Fruit fly (Drosophila melanogaster) whole organism, wandering third instar larva: Measurements from ENCODE around the gene RunxB.

ENCODE experiments used
- Abd-B ChIP-seq: fragments of >200 bp; optimal IDR thresholded peaks from 2 replicates; lab custom pipeline; 2017; ENCODE audit warnings: missing biosample characterization, missing genetic modification characterization
- CG32264 ChIP-seq: fragments of 200-800 bp; sonication (Bioruptor generic); optimal IDR thresholded peaks from 2 replicates; lab custom pipeline; 2016; ENCODE audit warnings: missing biosample characterization, missing genetic modification characterization
- CG9705 ChIP-seq: fragments of 200-800 bp; sonication (Bioruptor generic); optimal IDR thresholded peaks from 2 replicates; lab custom pipeline; 2018; ENCODE audit warnings: missing biosample characterization, mild to moderate bottlenecking, missing genetic modification characterization
- CrebA ChIP-seq: fragments of 200-800 bp; sonication (Bioruptor generic); optimal IDR thresholded peaks from 2 replicates; lab custom pipeline; 2016; ENCODE audit warnings: missing biosample characterization, mild to moderate bottlenecking, missing genetic modification characterization, borderline replicate concordance
- Dfd ChIP-seq: fragments of >200 bp; optimal IDR thresholded peaks from 2 replicates; lab custom pipeline; 2017; ENCODE audit warnings: missing biosample characterization, missing genetic modification characterization
- Dif ChIP-seq: fragments of 200-275, 200-300 bp; sonication (Bioruptor generic); optimal IDR thresholded peaks from 2 replicates; lab custom pipeline; 2018; ENCODE audit warnings: missing biosample characterization, missing genetic modification characterization; ENCODE audit not compliant: partially characterized antibody
- GATAd ChIP-seq: sonication (Bioruptor generic); optimal IDR thresholded peaks from 2 replicates; lab custom pipeline; 2016; ENCODE audit warnings: missing biosample characterization, missing genetic modification characterization
- HLH106 ChIP-seq: fragments of 200-800 bp; optimal IDR thresholded peaks from 3 replicates; lab custom pipeline; 2019; ENCODE audit warnings: missing biosample characterization, mild to moderate bottlenecking, missing genetic modification characterization, moderate library complexity
- Hnf4 ChIP-seq: fragments of 200-800 bp; sonication (Bioruptor generic); optimal IDR thresholded peaks from 2 replicates; lab custom pipeline; 2016; ENCODE audit warnings: missing biosample characterization, mild to moderate bottlenecking, missing genetic modification characterization
- Hr78 ChIP-seq: fragments of >200 bp; optimal IDR thresholded peaks from 2 replicates; lab custom pipeline; 2017; ENCODE audit warnings: missing biosample characterization, missing genetic modification characterization
- Hr83 ChIP-seq: fragments of 200-300 bp; sonication (Bioruptor generic); optimal IDR thresholded peaks from 2 replicates; lab custom pipeline; 2016; ENCODE audit warnings: missing biosample characterization, mild to moderate bottlenecking, missing genetic modification characterization, moderate library complexity; ENCODE audit not compliant: poor library complexity, severe bottlenecking
- Jra ChIP-seq: sonication (Bioruptor generic); optimal IDR thresholded peaks from 2 replicates; lab custom pipeline; 2016; ENCODE audit warnings: missing biosample characterization, missing genetic modification characterization
- Mio ChIP-seq: sonication (Bioruptor generic); optimal IDR thresholded peaks from 2 replicates; lab custom pipeline; 2016; ENCODE audit warnings: missing biosample characterization, missing genetic modification characterization
- Myc ChIP-seq: fragments of >200 bp; optimal IDR thresholded peaks from 2 replicates; lab custom pipeline; 2017
- N ChIP-seq: fragments of >200 bp; optimal IDR thresholded peaks from 2 replicates; lab custom pipeline; 2018; ENCODE audit warnings: missing biosample characterization, missing external identifiers, missing genetic modification characterization
- OdsH ChIP-seq: fragments of 200-800 bp; sonication (Bioruptor generic); optimal IDR thresholded peaks from 2 replicates; lab custom pipeline; 2016; ENCODE audit warnings: missing biosample characterization, mild to moderate bottlenecking, missing genetic modification characterization
- Rel ChIP-seq, 2 experiments: fragments of 200-800 bp; sonication (Bioruptor generic) in 1 of 2; optimal IDR thresholded peaks; 2 replicates in 1 of 2; 3 replicates in 1 of 2; lab custom pipeline; 2016 to 2019; ENCODE audit warnings: mild to moderate bottlenecking in 2 of 2, missing biosample characterization in 2 of 2, missing genetic modification characterization in 2 of 2, moderate library complexity in 1 of 2
- Sp1 ChIP-seq: fragments of 200-800 bp; sonication (Bioruptor generic); optimal IDR thresholded peaks from 3 replicates; lab custom pipeline; 2019; ENCODE audit warnings: missing biosample characterization, mild to moderate bottlenecking, missing genetic modification characterization, moderate library complexity
- Vsx2 ChIP-seq: fragments of 200-300, 225-300 bp; sonication (Bioruptor generic); optimal IDR thresholded peaks from 2 replicates; lab custom pipeline; 2018; ENCODE audit warnings: missing biosample characterization, missing genetic modification characterization; ENCODE audit not compliant: partially characterized antibody
- br ChIP-seq: fragments of 200-800 bp; sonication (Bioruptor generic); optimal IDR thresholded peaks from 2 replicates; lab custom pipeline; 2016; ENCODE audit warnings: missing biosample characterization, missing genetic modification characterization
- brk ChIP-seq: fragments of 200-800 bp; sonication (Bioruptor generic); optimal IDR thresholded peaks from 2 replicates; lab custom pipeline; 2016; ENCODE audit warnings: missing biosample characterization, mild to moderate bottlenecking, missing genetic modification characterization
- dl ChIP-seq, 2 experiments: fragments of 175-275, 200-275 bp in 1 of 2; fragments of 200-275 bp in 1 of 2; sonication (Bioruptor generic); optimal IDR thresholded peaks; lab custom pipeline; 2018; ENCODE audit warnings: mild to moderate bottlenecking in 2 of 2, missing biosample characterization in 2 of 2, missing genetic modification characterization in 2 of 2, moderate library complexity in 2 of 2; ENCODE audit not compliant: partially characterized antibody in 2 of 2, insufficient read depth in 1 of 2
- dmrt93B ChIP-seq: fragments of 200-800 bp; sonication (Bioruptor generic); optimal IDR thresholded peaks from 2 replicates; lab custom pipeline; 2018; ENCODE audit warnings: missing biosample characterization, mild to moderate bottlenecking, missing genetic modification characterization
- dsf ChIP-seq: sonication (Bioruptor generic); optimal IDR thresholded peaks from 2 replicates; lab custom pipeline; 2016; ENCODE audit warnings: missing biosample characterization, missing genetic modification characterization, borderline replicate concordance
- ey ChIP-seq: fragments of 200-800 bp; sonication (Bioruptor generic); optimal IDR thresholded peaks from 2 replicates; lab custom pipeline; 2016; ENCODE audit warnings: missing biosample characterization, missing genetic modification characterization
- foxo ChIP-seq, 2 experiments: fragments of 200-800 bp; sonication (Bioruptor generic); optimal IDR thresholded peaks; 2 replicates in 1 of 2; 3 replicates in 1 of 2; lab custom pipeline; 2016 to 2017; ENCODE audit warnings: missing biosample characterization in 2 of 2, missing genetic modification characterization in 2 of 2
- fru ChIP-seq: fragments of 200-800 bp; sonication (Bioruptor generic); optimal IDR thresholded peaks from 3 replicates; lab custom pipeline; 2016; ENCODE audit warnings: missing biosample characterization, mild to moderate bottlenecking, missing genetic modification characterization
- h ChIP-seq: fragments of 200-800 bp; sonication (Bioruptor generic); optimal IDR thresholded peaks from 3 replicates; lab custom pipeline; 2016; ENCODE audit warnings: missing biosample characterization, mild to moderate bottlenecking, missing genetic modification characterization
- jim ChIP-seq: fragments of 175-275, 200-325 bp; sonication (Bioruptor generic); optimal IDR thresholded peaks from 2 replicates; lab custom pipeline; 2016; ENCODE audit warnings: missing biosample characterization, mild to moderate bottlenecking, missing genetic modification characterization
- lola ChIP-seq: fragments of >200 bp; optimal IDR thresholded peaks from 2 replicates; lab custom pipeline; 2017; ENCODE audit warnings: missing biosample characterization, missing genetic modification characterization
- pan ChIP-seq: fragments of >200 bp; optimal IDR thresholded peaks from 2 replicates; lab custom pipeline; 2017
- psq ChIP-seq: fragments of 200-800 bp; sonication (Bioruptor generic); optimal IDR thresholded peaks from 3 replicates; lab custom pipeline; 2017; ENCODE audit warnings: missing biosample characterization, mild to moderate bottlenecking, missing genetic modification characterization, moderate library complexity
- rgr ChIP-seq: fragments of 200-800 bp; sonication (Bioruptor generic); optimal IDR thresholded peaks from 3 replicates; lab custom pipeline; 2016; ENCODE audit warnings: missing biosample characterization, mild to moderate bottlenecking, missing genetic modification characterization
- sage ChIP-seq: fragments of 200-800 bp; sonication (Bioruptor generic); optimal IDR thresholded peaks from 2 replicates; lab custom pipeline; 2016; ENCODE audit warnings: missing biosample characterization, mild to moderate bottlenecking, missing genetic modification characterization
- sv ChIP-seq: fragments of 200-800 bp; sonication (Bioruptor generic); optimal IDR thresholded peaks from 3 replicates; lab custom pipeline; 2016; ENCODE audit warnings: missing biosample characterization, missing genetic modification characterization
- tai ChIP-seq: sonication (Bioruptor generic); optimal IDR thresholded peaks from 2 replicates; lab custom pipeline; 2016; ENCODE audit warnings: missing biosample characterization, missing genetic modification characterization
- usp ChIP-seq: fragments of >200 bp; optimal IDR thresholded peaks from 2 replicates; lab custom pipeline; 2017; ENCODE audit warnings: missing biosample characterization, missing genetic modification characterization
- woc ChIP-seq: sonication (Bioruptor generic); optimal IDR thresholded peaks from 2 replicates; lab custom pipeline; 2016; ENCODE audit warnings: missing biosample characterization, mild to moderate bottlenecking, missing genetic modification characterization

Gene RunxB

DNA sequence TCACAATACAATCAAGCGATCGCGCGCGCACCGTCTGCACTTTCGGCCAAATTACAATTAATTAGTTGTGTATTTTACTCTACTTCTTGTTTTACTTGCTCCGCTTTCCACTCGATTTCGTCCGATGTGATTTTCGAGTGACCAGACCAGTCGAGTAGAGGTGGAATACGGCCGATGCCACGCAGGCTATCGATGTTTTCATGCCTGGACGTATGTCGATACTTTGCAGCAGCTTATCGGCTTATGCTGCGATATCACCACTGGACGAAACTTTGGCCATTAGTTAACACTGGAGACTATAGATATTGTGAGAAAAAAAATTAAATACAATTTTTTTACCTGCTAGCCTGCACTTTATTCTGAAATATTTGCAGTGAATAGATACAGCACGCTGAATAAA, 27.8 kb upstream of the RunxB start, which contains the start of gene RhoGAP19D:
RhoGAP19D (minus strand) TSS at position 155 of the 400 bp plus-strand sequence.
- TF ChIP-seq rgr (peak; percentile 69), pan (lab: Kevin White, UChicago) (no peak), Abd-B (GFP tag; lab: Kevin White, UChicago) (no peak), woc (GFP tag; lab: Kevin White, UChicago) (no peak), Vsx2 (GFP tag; lab: Kevin White, UChicago) (no peak), dmrt93B (GFP tag; lab: Kevin White, UChicago) (peak; percentile 17), GATAd (peak; percentile 46), br (GFP tag; lab: Kevin White, UChicago) (peak; percentile 44), lola (GFP tag; lab: Kevin White, UChicago) (no peak), dsf (GFP tag; lab: Kevin White, UChicago) (peak; percentile 32), sage (GFP tag; lab: Kevin White, UChicago) (peak; percentile 22), Dif (GFP tag; lab: Kevin White, UChicago) (no peak), h (peak; percentile 77), Rel (GFP tag; optimal IDR thresholded peaks at IDR 0.05; lab: Kevin White, UChicago) (no peak), Rel (tag; optimal IDR thresholded peaks at IDR 0.05; lab: Kevin White, UChicago) (peak; percentile 60), ey (GFP tag; lab: Kevin White, UChicago) (peak; percentile 54), fru (GFP tag; lab: Kevin White, UChicago) (peak; percentile 56), CG9705 (GFP tag; lab: Kevin White, UChicago) (peak; percentile 35), tai (GFP tag; lab: Kevin White, UChicago) (peak; percentile 71), Myc (lab: Kevin White, UChicago) (no peak), jim (GFP tag; lab: Kevin White, UChicago) (peak; percentile 10), sv (GFP tag; lab: Kevin White, UChicago) (peak; percentile 20), CrebA (GFP tag; lab: Kevin White, UChicago) (no peak), foxo (GFP tag; optimal IDR thresholded peaks at IDR 0.05; lab: Kevin White, UChicago) (peak in 1 of 2 experiments; percentile 72), Sp1 (peak; percentile 41), Hr78 (no peak), Hnf4 (peak; percentile 82), Dfd (no peak), psq (GFP tag; lab: Kevin White, UChicago) (peak; percentile 75), OdsH (GFP tag; lab: Kevin White, UChicago) (peak; percentile 16), usp (GFP tag; lab: Kevin White, UChicago) (no peak), Mio (GFP tag; lab: Kevin White, UChicago) (no peak), brk (GFP tag; lab: Kevin White, UChicago) (peak; percentile 49), dl (GFP tag; optimal IDR thresholded peaks at IDR 0.05; lab: Kevin White, UChicago; ENCODE audit: insufficient read depth in 1 of 2, partially characterized antibody in 2 of 2) (no peak), HLH106 (tag; lab: Kevin White, UChicago) (peak; percentile 46), CG32264 (GFP tag; lab: Kevin White, UChicago) (peak; percentile 3), Hr83 (GFP tag; lab: Kevin White, UChicago) (peak; percentile 95), N (GFP tag; lab: Kevin White, UChicago) (no peak), Jra (GFP tag; lab: Kevin White, UChicago) (peak; percentile 60)

DNA sequence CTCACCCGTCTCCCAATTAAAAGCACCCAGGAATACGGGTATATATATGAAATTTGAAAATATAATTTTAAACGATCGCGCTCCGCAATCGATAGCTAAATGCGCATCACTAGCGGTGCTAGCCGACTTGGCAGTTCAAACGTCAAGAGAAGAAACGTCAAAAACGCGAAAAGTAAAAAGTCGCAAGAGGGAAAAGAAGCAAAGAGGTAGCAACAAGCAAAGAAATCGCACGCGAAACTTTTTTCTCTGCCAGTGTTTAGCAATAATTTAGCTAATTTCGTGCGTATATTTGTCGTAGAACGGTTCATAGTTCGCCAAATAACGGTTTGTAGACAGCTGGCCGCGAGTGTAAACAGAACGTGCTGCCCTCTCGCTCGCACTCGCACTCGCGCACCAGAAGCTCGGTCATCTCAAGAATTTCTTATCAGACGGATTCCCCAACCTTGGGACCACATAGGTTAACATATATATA, 26.9 kb upstream of the RunxB start, which contains the start of gene CG1812:
CG1812 (plus strand) TSS at position 163 of the 472 bp plus-strand sequence.
- TF ChIP-seq dsf (GFP tag; lab: Kevin White, UChicago) (no peak), lola (GFP tag; lab: Kevin White, UChicago) (no peak), dl (GFP tag; optimal IDR thresholded peaks at IDR 0.05; lab: Kevin White, UChicago; ENCODE audit: insufficient read depth in 1 of 2, partially characterized antibody in 2 of 2) (no peak), jim (GFP tag; lab: Kevin White, UChicago) (no peak), Rel (GFP tag; optimal IDR thresholded peaks at IDR 0.05; lab: Kevin White, UChicago) (no peak), Rel (tag; optimal IDR thresholded peaks at IDR 0.05; lab: Kevin White, UChicago) (peak; percentile 60), br (GFP tag; lab: Kevin White, UChicago) (peak; percentile 47), Myc (lab: Kevin White, UChicago) (peak; percentile 90), pan (lab: Kevin White, UChicago) (no peak), tai (GFP tag; lab: Kevin White, UChicago) (peak; percentile 31), usp (GFP tag; lab: Kevin White, UChicago) (no peak), CrebA (GFP tag; lab: Kevin White, UChicago) (no peak), h (peak; percentile 50), Vsx2 (GFP tag; lab: Kevin White, UChicago) (no peak), dmrt93B (GFP tag; lab: Kevin White, UChicago) (no peak), ey (GFP tag; lab: Kevin White, UChicago) (peak; percentile 55), CG32264 (GFP tag; lab: Kevin White, UChicago) (no peak), Jra (GFP tag; lab: Kevin White, UChicago) (peak; percentile 28), CG9705 (GFP tag; lab: Kevin White, UChicago) (no peak), Sp1 (peak; percentile 46), OdsH (GFP tag; lab: Kevin White, UChicago) (peak; percentile 23), Dfd (no peak), fru (GFP tag; lab: Kevin White, UChicago) (no peak), sv (GFP tag; lab: Kevin White, UChicago) (peak; percentile 64), woc (GFP tag; lab: Kevin White, UChicago) (peak; percentile 77), Hr83 (GFP tag; lab: Kevin White, UChicago) (no peak), Abd-B (GFP tag; lab: Kevin White, UChicago) (no peak), Hnf4 (peak; percentile 52), sage (GFP tag; lab: Kevin White, UChicago) (no peak), Mio (GFP tag; lab: Kevin White, UChicago) (no peak), brk (GFP tag; lab: Kevin White, UChicago) (no peak), HLH106 (tag; lab: Kevin White, UChicago) (peak; percentile 43), N (GFP tag; lab: Kevin White, UChicago) (no peak), GATAd (no peak), Dif (GFP tag; lab: Kevin White, UChicago) (no peak), foxo (GFP tag; optimal IDR thresholded peaks at IDR 0.05; lab: Kevin White, UChicago) (no peak), Hr78 (no peak), psq (GFP tag; lab: Kevin White, UChicago) (peak; percentile 81), rgr (peak; percentile 66)
